Worm (Caenorhabditis elegans): ENCODE data around the gene gpd-3.
A peak's percentile ranks its signal among the peaks of the same experiment; 100 is the strongest.

The gpd-3 gene

DNA sequence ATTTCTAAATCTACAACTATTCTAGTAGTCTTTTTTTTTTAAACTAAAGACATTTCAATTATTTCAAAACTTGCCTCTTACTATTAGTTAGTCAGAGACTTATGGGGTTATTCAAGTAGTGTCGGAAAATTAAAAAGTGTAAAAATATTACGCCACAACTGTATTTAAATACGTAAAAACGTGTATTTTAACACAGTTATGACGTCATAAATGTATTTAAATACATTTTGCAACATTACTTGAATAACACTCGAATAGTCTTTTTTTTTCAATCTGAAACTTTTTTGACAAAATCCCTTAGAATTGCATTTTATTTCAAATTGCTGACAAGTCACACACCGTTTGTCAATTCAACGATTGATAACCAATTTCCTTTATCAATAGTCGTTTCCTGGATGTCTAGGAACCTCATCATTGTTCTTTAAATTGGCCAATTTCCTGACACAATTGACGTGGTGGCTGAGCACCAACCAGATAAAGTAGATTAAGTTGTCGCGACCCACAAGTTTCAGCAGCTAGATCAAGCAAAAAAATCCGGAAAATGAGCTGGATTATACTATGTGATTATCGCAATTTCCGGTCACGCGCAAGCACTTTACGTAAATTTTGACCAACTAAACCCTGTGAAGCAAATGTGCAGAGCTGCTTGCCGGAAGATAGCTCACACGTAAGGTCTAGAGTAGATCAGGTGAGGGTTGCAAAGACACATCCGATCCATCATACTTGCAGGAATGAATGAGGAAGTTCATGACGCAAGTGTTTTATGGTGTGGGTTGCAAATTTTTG, 26.6 kb upstream of the gpd-3 start:
- no peak for TF ChIP-seq elt-2 (tag; optimal IDR thresholded peaks at IDR 0.05)
- TF ChIP-seq elt-4 (tag; optimal IDR thresholded peaks at IDR 0.05), result no peak
- no peak for TF ChIP-seq ceh-31 (tag; optimal IDR thresholded peaks at IDR 0.05)
- TF ChIP-seq ceh-18 (tag; optimal IDR thresholded peaks at IDR 0.05), result no peak
- TF ChIP-seq hlh-13 (GFP tag; optimal IDR thresholded peaks at IDR 0.05), result no peak
- no peak for TF ChIP-seq C38D4.7 (GFP tag; optimal IDR thresholded peaks at IDR 0.05)
- TF ChIP-seq pag-3 (tag; optimal IDR thresholded peaks at IDR 0.05; ENCODE audit: borderline replicate concordance), result no peak
- TF ChIP-seq ceh-45 (GFP tag; IDR thresholded peaks at IDR 0.05), result no peak

DNA sequence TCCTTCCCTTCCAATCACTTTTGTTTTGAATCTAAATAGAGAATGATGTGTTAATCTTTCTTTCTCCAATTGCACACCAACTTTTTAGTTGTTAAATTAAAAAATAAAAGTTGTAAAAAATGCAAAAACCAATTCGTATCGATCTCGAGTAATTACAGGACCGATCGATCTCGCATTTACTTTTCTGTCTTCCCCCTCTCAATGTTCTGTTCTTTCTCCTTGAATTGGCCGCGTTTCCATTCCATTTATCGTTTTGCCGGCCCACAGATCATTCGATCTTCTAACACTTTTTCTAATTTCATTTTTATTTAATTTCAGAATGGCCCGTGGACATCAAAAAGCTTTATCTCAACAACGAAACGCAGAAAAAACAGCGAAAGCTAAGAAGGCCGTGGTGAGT, 22.0 kb upstream of the gpd-3 start, which contains the start of gene K10B3.1:
Gene K10B3.1, plus strand, starts transcription at position 301 of the 400 bp plus-strand sequence.
- TF ChIP-seq ceh-19 (GFP tag; optimal IDR thresholded peaks at IDR 0.05), result no peak
- no peak for TF ChIP-seq lin-11 (tag; optimal IDR thresholded peaks at IDR 0.05)
- no peak for TF ChIP-seq dve-1 (tag; optimal IDR thresholded peaks at IDR 0.05)
- no peak for TF ChIP-seq elt-4 (tag; optimal IDR thresholded peaks at IDR 0.05)
- no peak for TF ChIP-seq T23F11.4 (GFP tag; optimal IDR thresholded peaks at IDR 0.05)
- no peak for TF ChIP-seq pha-4 (tag; optimal IDR thresholded peaks at IDR 0.05)
- no peak for TF ChIP-seq hlh-13 (GFP tag; optimal IDR thresholded peaks at IDR 0.05)
- no peak for TF ChIP-seq sdc-2 (tag; optimal IDR thresholded peaks at IDR 0.05)
- no peak for TF ChIP-seq ceh-31 (tag; optimal IDR thresholded peaks at IDR 0.05)

DNA sequence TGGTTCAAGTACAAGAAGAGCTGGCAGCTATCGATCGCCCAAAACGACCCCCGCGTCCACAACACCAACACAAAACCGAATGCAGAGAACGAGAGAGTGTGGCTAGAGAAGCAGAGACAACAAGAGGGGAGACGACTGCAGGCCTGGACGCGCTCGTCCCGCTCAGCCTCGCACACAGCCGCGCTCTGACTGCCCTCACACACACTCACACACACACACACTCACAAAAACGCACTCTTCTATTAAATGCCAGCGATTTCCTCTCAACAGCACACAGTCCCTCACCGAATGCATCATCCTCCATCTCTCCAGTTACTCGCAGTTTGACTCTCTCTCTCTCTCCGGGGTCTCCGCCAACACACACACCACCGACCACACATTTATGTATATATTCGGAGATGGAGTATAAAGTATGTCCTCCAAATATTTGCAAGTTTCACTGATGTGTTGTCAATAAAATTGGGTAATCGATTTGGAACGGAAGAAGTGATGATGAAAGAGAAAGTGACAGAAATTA, 14.5 kb upstream of the gpd-3 start:
- TF ChIP-seq hlh-15 (tag; optimal IDR thresholded peaks at IDR 0.05), result no peak
- no peak for TF ChIP-seq ceh-45 (GFP tag; IDR thresholded peaks at IDR 0.05)
- TF ChIP-seq pha-4 (tag; optimal IDR thresholded peaks at IDR 0.05), result no peak
- TF ChIP-seq hlh-8 (tag; optimal IDR thresholded peaks at IDR 0.05), result peak; percentile 56
- TF ChIP-seq pros-1 (tag; optimal IDR thresholded peaks at IDR 0.05), result peak; percentile 93
- peak; percentile 56 for TF ChIP-seq fkh-6 (tag; optimal IDR thresholded peaks at IDR 0.05)
- TF ChIP-seq ceh-31 (tag; optimal IDR thresholded peaks at IDR 0.05), result peak; percentile 99
- no peak for TF ChIP-seq ceh-24 (tag; optimal IDR thresholded peaks at IDR 0.05)
- peak; percentile 19 for TF ChIP-seq pha-2 (tag; optimal IDR thresholded peaks at IDR 0.05)
- TF ChIP-seq fax-1 (tag; optimal IDR thresholded peaks at IDR 0.05), result peak; percentile 43
- peak; percentile 31 for TF ChIP-seq madf-2 (tag; optimal IDR thresholded peaks at IDR 0.05)
- peak; percentile 42 for TF ChIP-seq Y22D7AL.16 (tag; optimal IDR thresholded peaks at IDR 0.05)
- peak; percentile 88 for TF ChIP-seq sdc-2 (tag; optimal IDR thresholded peaks at IDR 0.05)
- no peak for TF ChIP-seq ttx-3 (tag; optimal IDR thresholded peaks at IDR 0.05)
- peak; percentile 62 for TF ChIP-seq pat-9 (tag; optimal IDR thresholded peaks at IDR 0.05)
- no peak for TF ChIP-seq pax-1 (tag; optimal IDR thresholded peaks at IDR 0.05)
- TF ChIP-seq hlh-13 (GFP tag; optimal IDR thresholded peaks at IDR 0.05), result no peak
- TF ChIP-seq mec-3 (tag; optimal IDR thresholded peaks at IDR 0.05; ENCODE audit: borderline replicate concordance), result no peak
- peak; percentile 54 for TF ChIP-seq fkh-10 (GFP tag; optimal IDR thresholded peaks at IDR 0.05)
- no peak for TF ChIP-seq lin-11 (tag; optimal IDR thresholded peaks at IDR 0.05)
- peak; percentile 32 for TF ChIP-seq pag-3 (tag; optimal IDR thresholded peaks at IDR 0.05; ENCODE audit: borderline replicate concordance)
- TF ChIP-seq ets-4 (tag; optimal IDR thresholded peaks at IDR 0.05), result peak; percentile 57
- peak; percentile 55 for TF ChIP-seq che-1 (tag; optimal IDR thresholded peaks at IDR 0.05)
- peak; percentile 77 for TF ChIP-seq dmd-4 (tag; optimal IDR thresholded peaks at IDR 0.05; ENCODE audit: borderline replicate concordance)
- TF ChIP-seq tbx-2 (tag; optimal IDR thresholded peaks at IDR 0.05), result peak; percentile 96
- peak; percentile 46 for TF ChIP-seq tbx-7 (tag; optimal IDR thresholded peaks at IDR 0.05)
- peak; percentile 98 for TF ChIP-seq ceh-18 (tag; optimal IDR thresholded peaks at IDR 0.05)
- TF ChIP-seq odd-2 (tag; optimal IDR thresholded peaks at IDR 0.05), result no peak
- TF ChIP-seq nhr-11 (tag; optimal IDR thresholded peaks at IDR 0.05), result no peak
- TF ChIP-seq gmeb-2 (tag; optimal IDR thresholded peaks at IDR 0.05), result peak; percentile 17
- peak; percentile 52 for TF ChIP-seq ceh-6 (GFP tag; optimal IDR thresholded peaks at IDR 0.05)
- TF ChIP-seq ztf-16 (tag; optimal IDR thresholded peaks at IDR 0.05), result peak; percentile 33
- TF ChIP-seq unc-55 (GFP tag; optimal IDR thresholded peaks at IDR 0.05), result peak; percentile 95
- TF ChIP-seq pqm-1 (tag; optimal IDR thresholded peaks at IDR 0.05), result peak; percentile 51
- TF ChIP-seq C38D4.7 (GFP tag; optimal IDR thresholded peaks at IDR 0.05), result no peak
- TF ChIP-seq ceh-34 (tag; optimal IDR thresholded peaks at IDR 0.05), result peak; percentile 97
- TF ChIP-seq T23F11.4 (GFP tag; optimal IDR thresholded peaks at IDR 0.05), result peak; percentile 72
- TF ChIP-seq rnt-1 (tag; optimal IDR thresholded peaks at IDR 0.05), result peak; percentile 88
- no peak for TF ChIP-seq ceh-30 (tag; optimal IDR thresholded peaks at IDR 0.05)
- no peak for TF ChIP-seq ahr-1 (tag; optimal IDR thresholded peaks at IDR 0.05)
- peak; percentile 16; the same call in 1 of the 2 replicates for TF ChIP-seq sox-2 (GFP tag; IDR thresholded peaks at IDR 0.05)

Data from whole organism, late embryonic.